Worm (Caenorhabditis elegans) whole organism, L4/young adult: ENCODE results near the gene mig-18.

Source experiments
- W03F9.2 ChIP-seq: fragments of 150-350 bp; optimal IDR thresholded peaks from 2 replicates; lab custom pipeline; 2014; ENCODE audit warnings: missing biosample characterization, missing genetic modification characterization
- him-1 ChIP-seq: sonication (generic microtip); optimal IDR thresholded peaks from 2 replicates; lab custom pipeline; 2016; ENCODE audit warnings: missing genotype, missing genetic modification reagents, missing genetic modification characterization, missing compliant biosample characterization

DNA sequence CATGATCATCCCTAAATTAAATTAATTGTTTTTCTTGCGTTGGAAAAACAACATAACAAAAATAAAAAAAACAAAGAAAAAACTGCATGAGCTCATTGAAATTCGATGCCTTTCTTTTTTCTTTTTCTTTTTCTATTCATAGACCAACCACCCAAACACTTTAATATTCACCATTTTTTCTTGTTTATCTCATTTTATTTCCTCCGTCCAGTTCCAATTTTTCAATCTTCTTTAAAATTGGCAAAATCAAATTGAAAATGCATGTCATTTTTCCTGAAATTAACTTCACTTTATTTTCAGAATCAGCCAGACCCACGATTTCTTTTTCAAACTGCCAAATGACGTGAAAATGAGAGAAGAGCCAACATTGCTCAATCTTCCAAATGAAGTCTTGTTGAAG lies 17.2 kb upstream of the mig-18 start, which contains the start of gene T03F6.4:
- TF ChIP-seq him-1 (no peak), W03F9.2 (tag; lab: Kevin White, UChicago) (no peak)
